Fruit fly (Drosophila melanogaster) whole organism, prepupa: ENCODE data around the gene CG2962.

Experiments
- CG10631 ChIP-seq: fragments of 200-800 bp; sonication (Bioruptor generic); optimal IDR thresholded peaks from 2 replicates; lab custom pipeline; 2016; ENCODE audit warnings: missing biosample characterization, missing genetic modification characterization
- CG11762 ChIP-seq: fragments of 200-800 bp; sonication (Bioruptor generic); optimal IDR thresholded peaks from 3 replicates; lab custom pipeline; 2016; ENCODE audit warnings: missing biosample characterization, missing genetic modification characterization; ENCODE audit not compliant: insufficient read depth
- CG1621 ChIP-seq: fragments of 200-800 bp; sonication (Bioruptor generic); optimal IDR thresholded peaks from 3 replicates; lab custom pipeline; 2018; ENCODE audit warnings: missing biosample characterization, mild to moderate bottlenecking, missing genetic modification characterization
- CG6163 ChIP-seq: fragments of 200-800 bp; sonication (Bioruptor generic); IDR thresholded peaks from 3 replicates; pipeline ENCODE4 v1.3.6; 2022; ENCODE audit warnings: missing biosample characterization, missing genetic modification characterization
- CG6808 ChIP-seq: fragments of 200-800 bp; sonication (Bioruptor generic); optimal IDR thresholded peaks from 3 replicates; lab custom pipeline; 2017; ENCODE audit warnings: missing biosample characterization, missing genetic modification characterization, mild to moderate bottlenecking, moderate library complexity, missing genetic modification reagents
- Met ChIP-seq: fragments of 200-800 bp; sonication (Bioruptor generic); optimal IDR thresholded peaks from 3 replicates; lab custom pipeline; 2016; ENCODE audit warnings: missing biosample characterization, missing genetic modification characterization
- OdsH ChIP-seq: fragments of 200-800 bp; sonication (Bioruptor generic); optimal IDR thresholded peaks from 3 replicates; lab custom pipeline; 2016; ENCODE audit warnings: missing biosample characterization, missing genetic modification characterization
- Sox102F ChIP-seq: fragments of 200-800 bp; sonication (Bioruptor generic); optimal IDR thresholded peaks from 2 replicates; lab custom pipeline; 2016; ENCODE audit warnings: missing biosample characterization, mild to moderate bottlenecking, missing genetic modification characterization
- Sox14 ChIP-seq: fragments of 200-800 bp; sonication (Bioruptor generic); optimal IDR thresholded peaks from 3 replicates; lab custom pipeline; 2016; ENCODE audit warnings: missing biosample characterization, missing genetic modification characterization
- fd59A ChIP-seq: fragments of 200-800 bp; sonication (Bioruptor generic); optimal IDR thresholded peaks from 2 replicates; lab custom pipeline; 2017; ENCODE audit warnings: missing biosample characterization, mild to moderate bottlenecking, missing genetic modification characterization, missing genetic modification reagents
- fd85E ChIP-seq: fragments of 200-800 bp; sonication (Bioruptor generic); optimal IDR thresholded peaks from 3 replicates; lab custom pipeline; 2016; ENCODE audit warnings: missing biosample characterization, missing genetic modification characterization
- net ChIP-seq: fragments of 200-800 bp; sonication (Bioruptor generic); optimal IDR thresholded peaks from 3 replicates; lab custom pipeline; 2016; ENCODE audit warnings: missing biosample characterization, missing genetic modification characterization

- TF ChIP-seq OdsH (GFP tag; lab: Kevin White, UChicago) (peak; percentile 52), net (peak; percentile 37), Sox14 (peak; percentile 38), CG1621 (tag; lab: Kevin White, UChicago) (peak; percentile 43), fd85E (GFP tag; lab: Kevin White, UChicago) (no peak), fd59A (peak; percentile 40), Sox102F (GFP tag; lab: Kevin White, UChicago) (peak; percentile 30), CG10631 (GFP tag; lab: Kevin White, UChicago) (peak; percentile 56), CG6808 (peak; percentile 44), Met (peak; percentile 10), CG11762 (GFP tag; lab: Kevin White, UChicago) (peak; percentile 9), CG6163 (GFP tag; lab: Robert Waterston, UW) (no peak; the same call in 2 of the 3 replicates)
These were observed 13.8 kb downstream of the CG2962 start for dm6 chrX:10202595-10202994.
